Worm (Caenorhabditis elegans) whole organism, mixed stage, embryonic: Measurements from ENCODE around the gene yju-2.

Experiments used
- M03D4.4 ChIP-seq: sonication (generic microtip); optimal IDR thresholded peaks from 2 replicates; lab custom pipeline; 2017; ENCODE audit warnings: mild to moderate bottlenecking, missing genetic modification characterization, missing compliant biosample characterization
- bed-3 ChIP-seq: fragments of 200-800 bp; sonication (Bioruptor generic); optimal IDR thresholded peaks from 3 replicates; lab custom pipeline; 2018; ENCODE audit warnings: mild to moderate bottlenecking, missing genetic modification characterization, moderate library complexity, missing compliant biosample characterization
- blmp-1 ChIP-seq: fragments of 150-350 bp; optimal IDR thresholded peaks from 2 replicates; lab custom pipeline; 2014; ENCODE audit warnings: missing biosample characterization, missing genetic modification characterization
- ceh-39 ChIP-seq: fragments of 150-350 bp; optimal IDR thresholded peaks from 2 replicates; lab custom pipeline; 2014; ENCODE audit warnings: missing biosample characterization, missing genetic modification characterization
- ceh-43 ChIP-seq: fragments of 200-800 bp; sonication (Bioruptor generic); optimal IDR thresholded peaks from 2 replicates; lab custom pipeline; 2018; ENCODE audit warnings: mild to moderate bottlenecking, missing genetic modification characterization, moderate library complexity, missing compliant biosample characterization
- ceh-83 ChIP-seq: fragments of 200-800 bp; sonication (Bioruptor generic); optimal IDR thresholded peaks from 2 replicates; lab custom pipeline; 2018; ENCODE audit warnings: mild to moderate bottlenecking, missing genetic modification characterization, missing compliant biosample characterization
- ces-1 ChIP-seq: fragments of 150-350 bp; optimal IDR thresholded peaks from 2 replicates; lab custom pipeline; 2014; ENCODE audit warnings: missing biosample characterization, missing genetic modification reagents, missing genetic modification characterization
- cnd-1 ChIP-seq: fragments of 200-800 bp; sonication (Bioruptor generic); optimal IDR thresholded peaks from 2 replicates; lab custom pipeline; 2018; ENCODE audit warnings: mild to moderate bottlenecking, missing genetic modification characterization, missing compliant biosample characterization
- drap-1 ChIP-seq: fragments of 200-800 bp; sonication (Bioruptor generic); optimal IDR thresholded peaks from 3 replicates; lab custom pipeline; 2018; ENCODE audit warnings: mild to moderate bottlenecking, missing genetic modification characterization, missing compliant biosample characterization
- elt-1 ChIP-seq: sonication (generic microtip); optimal IDR thresholded peaks from 2 replicates; lab custom pipeline; 2017; ENCODE audit warnings: missing genetic modification characterization, mild to moderate bottlenecking, missing compliant biosample characterization, antibody characterized with exemption, moderate library complexity, borderline replicate concordance; ENCODE audit not compliant: insufficient read depth
- elt-3 ChIP-seq: fragments of 150-350 bp; optimal IDR thresholded peaks from 2 replicates; lab custom pipeline; 2014; ENCODE audit warnings: missing biosample characterization, missing genetic modification characterization
- flh-1 ChIP-seq: fragments of 200-800 bp; sonication (Bioruptor generic); optimal IDR thresholded peaks from 2 replicates; lab custom pipeline; 2018; ENCODE audit warnings: mild to moderate bottlenecking, missing genetic modification characterization, moderate library complexity, missing compliant biosample characterization
- ham-2 ChIP-seq: fragments of 200-800 bp; sonication (Bioruptor generic); optimal IDR thresholded peaks from 2 replicates; lab custom pipeline; 2018; ENCODE audit warnings: mild to moderate bottlenecking, missing genetic modification characterization, missing compliant biosample characterization
- hlh-1 ChIP-seq: fragments of 150-350 bp; optimal IDR thresholded peaks from 2 replicates; lab custom pipeline; 2014; ENCODE audit warnings: missing biosample characterization, missing genetic modification reagents, missing genetic modification characterization
- lin-13 ChIP-seq: fragments of 150-350 bp; optimal IDR thresholded peaks from 2 replicates; lab custom pipeline; 2014; ENCODE audit warnings: missing biosample characterization, missing genetic modification characterization
- lin-32 ChIP-seq: fragments of 200-800 bp; sonication (Bioruptor generic); optimal IDR thresholded peaks from 2 replicates; lab custom pipeline; 2018; ENCODE audit warnings: mild to moderate bottlenecking, missing genetic modification characterization, missing compliant biosample characterization
- lsy-2 ChIP-seq: fragments of 150-350 bp; optimal IDR thresholded peaks from 2 replicates; lab custom pipeline; 2014; ENCODE audit warnings: missing biosample characterization, missing genetic modification characterization
- mab-5 ChIP-seq: fragments of 150-350 bp; optimal IDR thresholded peaks from 2 replicates; lab custom pipeline; 2014; ENCODE audit warnings: missing biosample characterization, missing genetic modification characterization
- mep-1 ChIP-seq: fragments of 150-350 bp; optimal IDR thresholded peaks from 2 replicates; lab custom pipeline; 2017; ENCODE audit warnings: missing biosample characterization, missing genetic modification reagents, missing genetic modification characterization, inconsistent platforms
- mls-2 ChIP-seq: sonication (generic microtip); optimal IDR thresholded peaks from 2 replicates; lab custom pipeline; 2016; ENCODE audit warnings: mild to moderate bottlenecking, missing genetic modification characterization, moderate library complexity, missing compliant biosample characterization
- nhr-12 ChIP-seq: fragments of 150-350 bp; optimal IDR thresholded peaks from 2 replicates; lab custom pipeline; 2014; ENCODE audit warnings: missing biosample characterization, missing genetic modification characterization
- nhr-2 ChIP-seq: fragments of 150-350 bp; optimal IDR thresholded peaks from 2 replicates; lab custom pipeline; 2014; ENCODE audit warnings: missing biosample characterization, missing genetic modification characterization
- nhr-237 ChIP-seq: fragments of 150-350 bp; optimal IDR thresholded peaks from 2 replicates; lab custom pipeline; 2014; ENCODE audit warnings: missing biosample characterization, missing genetic modification characterization
- nhr-28 ChIP-seq: fragments of 150-350 bp; optimal IDR thresholded peaks from 2 replicates; lab custom pipeline; 2014; ENCODE audit warnings: missing biosample characterization, missing genetic modification characterization
- nhr-76 ChIP-seq: sonication (generic microtip); optimal IDR thresholded peaks from 2 replicates; lab custom pipeline; 2017; ENCODE audit warnings: missing biosample characterization, missing genetic modification characterization
- pha-4 ChIP-seq: fragments of 150-350 bp; optimal IDR thresholded peaks from 2 replicates; lab custom pipeline; 2018; ENCODE audit warnings: missing biosample characterization, missing genetic modification reagents, missing genetic modification characterization
- sem-2 ChIP-seq: fragments of 200-800 bp; sonication (Bioruptor generic); optimal IDR thresholded peaks from 2 replicates; lab custom pipeline; 2018; ENCODE audit warnings: mild to moderate bottlenecking, missing genetic modification characterization, missing compliant biosample characterization
- snpc-4 ChIP-seq: fragments of 150-350 bp; optimal IDR thresholded peaks from 2 replicates; lab custom pipeline; 2014; ENCODE audit warnings: missing biosample characterization, missing genetic modification characterization
- sptf-1 ChIP-seq: sonication (generic microtip); optimal IDR thresholded peaks from 2 replicates; lab custom pipeline; 2017; ENCODE audit warnings: mild to moderate bottlenecking, missing genetic modification characterization, moderate library complexity, missing compliant biosample characterization
- tbx-8 ChIP-seq: fragments of 200-800 bp; sonication (Bioruptor generic); optimal IDR thresholded peaks from 2 replicates; lab custom pipeline; 2018; ENCODE audit warnings: mild to moderate bottlenecking, missing genetic modification characterization, moderate library complexity, missing compliant biosample characterization
- unc-120 ChIP-seq: sonication (generic microtip); optimal IDR thresholded peaks from 2 replicates; lab custom pipeline; 2017; ENCODE audit warnings: missing genetic modification characterization, missing compliant biosample characterization; ENCODE audit not compliant: poor library complexity, severe bottlenecking
- unc-39 ChIP-seq: fragments of 150-350 bp; optimal IDR thresholded peaks from 2 replicates; lab custom pipeline; 2014; ENCODE audit warnings: missing biosample characterization, missing genetic modification characterization
- unc-62 ChIP-seq: fragments of 150-350 bp; optimal IDR thresholded peaks from 2 replicates; lab custom pipeline; 2014; ENCODE audit warnings: missing biosample characterization, missing genetic modification reagents, missing genetic modification characterization
- zip-8 ChIP-seq: fragments of 150-350 bp; optimal IDR thresholded peaks from 2 replicates; lab custom pipeline; 2014; ENCODE audit warnings: missing biosample characterization, missing genetic modification characterization
- ztf-11 ChIP-seq: fragments of 150-350 bp; optimal IDR thresholded peaks from 2 replicates; lab custom pipeline; 2014; ENCODE audit warnings: missing biosample characterization, missing genetic modification characterization

Gene yju-2

DNA sequence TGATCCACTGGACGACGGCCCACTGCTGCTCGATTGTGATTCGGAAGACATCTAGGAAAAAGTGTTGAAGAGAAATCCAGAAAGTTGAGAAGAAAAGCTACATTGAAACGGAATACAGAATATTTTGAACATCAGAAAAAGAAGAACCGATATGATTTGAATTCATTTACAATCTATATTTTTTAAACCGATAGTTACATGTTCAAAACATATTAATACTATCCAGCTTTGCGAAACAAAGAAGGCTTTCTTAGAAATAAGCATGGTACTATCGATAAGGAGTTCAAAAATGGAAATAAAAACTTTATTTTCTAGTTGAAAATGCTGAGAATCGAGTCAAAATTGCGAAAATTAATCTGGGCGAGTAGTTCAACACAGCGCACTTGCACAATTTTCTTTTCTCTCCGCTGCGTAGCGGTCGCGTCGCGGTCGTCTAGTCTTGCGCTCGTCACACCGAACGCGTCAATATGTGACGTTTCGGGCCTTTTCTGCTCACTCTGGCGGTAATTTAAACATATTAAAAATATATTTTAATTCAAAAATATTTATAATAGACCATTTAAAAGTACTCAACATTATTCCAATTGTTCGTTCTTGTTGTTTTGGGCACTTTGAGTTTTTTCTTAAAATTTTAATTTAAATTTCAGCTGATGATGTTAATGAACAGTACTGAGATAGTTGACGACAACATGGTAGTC, 21.9 kb upstream of the yju-2 start, which contains the start of the genes syf-2 and K04G7.1:
Gene syf-2 (minus strand): TSS at position 51 of the 698 bp plus-strand sequence.
Gene K04G7.1 (plus strand): TSS at position 648 of the 698 bp plus-strand sequence.
- TF ChIP-seq sem-2 (GFP tag; lab: Kevin White, UChicago) (no peak), sptf-1 (tag; lab: Kevin White, UChicago) (peak; percentile 78), elt-3 (no peak), mls-2 (peak; percentile 9), lsy-2 (tag; lab: Kevin White, UChicago) (peak; percentile 89), M03D4.4 (tag; lab: Kevin White, UChicago) (no peak), elt-1 (no peak), cnd-1 (tag; lab: Kevin White, UChicago) (no peak), flh-1 (GFP tag; lab: Kevin White, UChicago) (no peak), ceh-39 (tag; lab: Kevin White, UChicago) (peak; percentile 87), tbx-8 (GFP tag; lab: Kevin White, UChicago) (no peak), lin-13 (peak; percentile 96), nhr-76 (tag; lab: Kevin White, UChicago) (no peak), unc-120 (tag; lab: Kevin White, UChicago) (peak; percentile 53), zip-8 (tag; lab: Kevin White, UChicago) (no peak), snpc-4 (no peak), bed-3 (GFP tag; lab: Kevin White, UChicago) (no peak), mab-5 (tag; lab: Kevin White, UChicago) (no peak), ham-2 (no peak), ces-1 (peak; percentile 80), unc-39 (tag; lab: Kevin White, UChicago) (no peak), hlh-1 (tag; lab: Kevin White, UChicago) (peak; percentile 69), unc-62 (peak; percentile 70), ztf-11 (tag; lab: Kevin White, UChicago) (no peak), nhr-237 (peak; percentile 88), ceh-43 (peak; percentile 3), lin-32 (GFP tag; lab: Kevin White, UChicago) (no peak), nhr-28 (tag; lab: Kevin White, UChicago) (no peak), pha-4 (tag; lab: Kevin White, UChicago) (peak; percentile 85), nhr-12 (tag; lab: Kevin White, UChicago) (no peak), mep-1 (tag; lab: Kevin White, UChicago) (peak; percentile 98), ceh-83 (GFP tag; lab: Kevin White, UChicago) (no peak), drap-1 (GFP tag; lab: Kevin White, UChicago) (peak; percentile 42), nhr-2 (tag; lab: Kevin White, UChicago) (peak; percentile 42), blmp-1 (tag; lab: Kevin White, UChicago) (no peak)
- TF ChIP-seq, all 35 proteins: peak for 15

DNA sequence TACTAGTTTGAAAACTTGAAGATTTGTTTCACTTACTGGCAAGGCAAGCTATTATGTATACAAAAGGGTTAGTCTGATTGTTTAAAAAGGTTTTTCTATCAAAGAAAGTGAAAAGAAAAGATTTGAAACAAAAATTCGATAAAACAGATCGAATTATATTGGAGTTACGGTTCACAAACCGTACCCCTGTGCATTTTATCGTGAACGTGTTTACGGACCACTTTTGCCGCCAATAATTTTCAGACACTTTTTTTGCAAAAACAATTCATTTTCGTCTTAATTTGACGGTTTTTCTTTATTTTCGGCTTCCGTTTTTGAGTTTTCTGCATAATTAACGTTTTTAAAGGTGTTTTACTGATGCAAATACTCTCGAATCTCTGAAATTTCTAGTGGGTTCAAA, 18.9 kb upstream of the yju-2 start:
- TF ChIP-seq unc-39 (tag; lab: Kevin White, UChicago) = no peak
- TF ChIP-seq M03D4.4 (tag; lab: Kevin White, UChicago) = no peak
- TF ChIP-seq pha-4 (tag; lab: Kevin White, UChicago) = no peak
- no peak for TF ChIP-seq ces-1
- TF ChIP-seq unc-62 = no peak
- TF ChIP-seq elt-3 = no peak
- no peak for TF ChIP-seq elt-1
- TF ChIP-seq nhr-12 (tag; lab: Kevin White, UChicago) = no peak
- TF ChIP-seq lin-13 = no peak
- TF ChIP-seq nhr-237 = no peak

- TF ChIP-seq cnd-1 (tag; lab: Kevin White, UChicago) (no peak), ces-1 (peak; percentile 10), pha-4 (tag; lab: Kevin White, UChicago) (no peak)
These were observed 18.3 kb upstream of the yju-2 start for ce11 chrIII:7165816-7166229.
